Fruit fly (Drosophila melanogaster): Measurements from ENCODE around the gene eIF2Bbeta.

The eIF2Bbeta gene

DNA sequence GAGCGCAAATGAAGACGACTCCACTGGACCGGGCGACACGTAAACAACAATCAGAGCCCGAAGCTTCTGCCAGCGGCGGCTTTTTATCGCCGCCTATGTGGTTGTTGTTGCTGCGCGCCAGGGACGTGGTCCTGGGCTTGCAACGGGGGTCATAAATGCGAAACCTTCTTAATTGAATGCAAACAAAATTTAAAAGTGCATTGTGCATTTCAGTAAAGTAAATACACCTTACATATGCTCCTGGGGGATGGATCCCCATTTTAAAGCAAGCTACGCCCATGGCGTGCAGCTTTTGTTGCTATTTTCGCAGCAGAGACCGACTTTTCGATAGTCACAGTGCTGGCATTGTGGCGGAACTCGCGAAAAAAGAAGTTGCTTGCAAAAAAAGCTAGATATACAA, 678 bp upstream of the eIF2Bbeta start, which contains the start of gene Ugalt (continued):
- peak; percentile 98 for TF ChIP-seq CG11560 (tag; IDR thresholded peaks at IDR 0.05)
- peak; percentile 100 for TF ChIP-seq CG8089 (GFP tag; optimal IDR thresholded peaks at IDR 0.05)
- peak; percentile 100 for TF ChIP-seq Dbx (GFP tag; IDR thresholded peaks at IDR 0.05)
- TF ChIP-seq ATbp (GFP tag; optimal IDR thresholded peaks at IDR 0.05), result peak; percentile 100
- TF ChIP-seq Poxn (GFP tag; IDR thresholded peaks at IDR 0.05), result peak; percentile 100
- peak; percentile 100 for TF ChIP-seq lab (GFP tag; optimal IDR thresholded peaks at IDR 0.05)
- TF ChIP-seq CG6272 (GFP tag; IDR thresholded peaks at IDR 0.05), result peak; percentile 100
- peak; percentile 100 for TF ChIP-seq rib (GFP tag; IDR thresholded peaks at IDR 0.05)
- TF ChIP-seq prd (optimal IDR thresholded peaks at IDR 0.05), result no peak
- peak; percentile 100 for TF ChIP-seq prd (GFP tag; IDR thresholded peaks at IDR 0.05)
- peak; percentile 100 for TF ChIP-seq NfI (GFP tag; optimal IDR thresholded peaks at IDR 0.05)
- TF ChIP-seq gcm (GFP tag; optimal IDR thresholded peaks at IDR 0.05), result peak; percentile 100
- peak; percentile 99 for TF ChIP-seq psq (GFP tag; optimal IDR thresholded peaks at IDR 0.05)
- TF ChIP-seq tup (GFP tag; optimal IDR thresholded peaks at IDR 0.05), result peak; percentile 100
- TF ChIP-seq trh (GFP tag; optimal IDR thresholded peaks at IDR 0.05), result peak; percentile 100
- TF ChIP-seq Eip74EF (GFP tag; optimal IDR thresholded peaks at IDR 0.05), result peak in 1 of 2 experiments; percentile 100
- TF ChIP-seq CG11085 (GFP tag; IDR thresholded peaks at IDR 0.05), result peak; percentile 100
- peak; percentile 100 for TF ChIP-seq stc (GFP tag; IDR thresholded peaks at IDR 0.05)
- TF ChIP-seq CG16863 (GFP tag; optimal IDR thresholded peaks at IDR 0.05), result peak; percentile 100
- no peak for TF ChIP-seq hb (GFP tag; IDR thresholded peaks at IDR 0.05; ENCODE audit: partially characterized antibody)
- TF ChIP-seq Hsf (GFP tag; optimal IDR thresholded peaks at IDR 0.05), result peak; percentile 100
- TF ChIP-seq lilli (GFP tag; optimal IDR thresholded peaks at IDR 0.05), result peak; percentile 100
- TF ChIP-seq usp (GFP tag; optimal IDR thresholded peaks at IDR 0.05), result no peak
- TF ChIP-seq exex (tag; optimal IDR thresholded peaks at IDR 0.05), result peak; percentile 100
- TF ChIP-seq CG10543 (GFP tag; optimal IDR thresholded peaks at IDR 0.05), result peak; percentile 100
- TF ChIP-seq Antp (GFP tag; optimal IDR thresholded peaks at IDR 0.05), result peak; percentile 100
- TF ChIP-seq CG1603 (tag; optimal IDR thresholded peaks at IDR 0.05), result peak; percentile 99
- peak; percentile 100 for TF ChIP-seq bab2 (GFP tag; optimal IDR thresholded peaks at IDR 0.05)
- TF ChIP-seq CG6654 (GFP tag; optimal IDR thresholded peaks at IDR 0.05), result peak; percentile 98
- TF ChIP-seq mld (GFP tag; IDR thresholded peaks at IDR 0.05; ENCODE audit: partially characterized antibody), result no peak
- peak; percentile 100 for TF ChIP-seq ci (GFP tag; IDR thresholded peaks at IDR 0.05)
- TF ChIP-seq Drgx (GFP tag; IDR thresholded peaks at IDR 0.05), result peak; percentile 100
- TF ChIP-seq CG32532 (GFP tag; IDR thresholded peaks at IDR 0.05), result peak; percentile 100
- TF ChIP-seq corto (GFP tag; optimal IDR thresholded peaks at IDR 0.05), result peak; percentile 100
- TF ChIP-seq CG2712 (tag; optimal IDR thresholded peaks at IDR 0.05), result peak; percentile 100
- peak; percentile 100 for TF ChIP-seq Ada2b (GFP tag; IDR thresholded peaks at IDR 0.05)
- peak; percentile 100 for TF ChIP-seq chn (GFP tag; optimal IDR thresholded peaks at IDR 0.05)
- TF ChIP-seq run (tag; optimal IDR thresholded peaks at IDR 0.05), result peak; percentile 100
- no peak for TF ChIP-seq h (optimal IDR thresholded peaks at IDR 0.05)
- TF ChIP-seq zfh1 (GFP tag; IDR thresholded peaks at IDR 0.05), result peak; percentile 100
- TF ChIP-seq CG30431 (GFP tag; optimal IDR thresholded peaks at IDR 0.05), result peak; percentile 100
- peak; percentile 80 for TF ChIP-seq CG1832 (GFP tag; optimal IDR thresholded peaks at IDR 0.05)
- TF ChIP-seq CG9817 (tag; optimal IDR thresholded peaks at IDR 0.05), result peak; percentile 100
- TF ChIP-seq sob (GFP tag; IDR thresholded peaks at IDR 0.05), result peak; percentile 100
- TF ChIP-seq CG9215 (GFP tag; IDR thresholded peaks at IDR 0.05), result peak; percentile 100
- peak; percentile 100 for TF ChIP-seq fu2 (GFP tag; optimal IDR thresholded peaks at IDR 0.05)
- TF ChIP-seq disco-r (GFP tag; optimal IDR thresholded peaks at IDR 0.05), result peak; percentile 100
- peak; percentile 98 for TF ChIP-seq TFAM (GFP tag; optimal IDR thresholded peaks at IDR 0.05)
- TF ChIP-seq CG5180 (GFP tag; optimal IDR thresholded peaks at IDR 0.05), result peak; percentile 96
- TF ChIP-seq shn (GFP tag; optimal IDR thresholded peaks at IDR 0.05), result peak; percentile 100
- TF ChIP-seq CG10959 (GFP tag; IDR thresholded peaks at IDR 0.05), result peak; percentile 100
- TF ChIP-seq stwl (tag; optimal IDR thresholded peaks at IDR 0.05), result peak; percentile 93
